Fruit fly (Drosophila melanogaster) whole organism, embryonic: ENCODE data around the gene CdGAPr.

Experiments
- CG10654 ChIP-seq: fragments of 200-800 bp; sonication (Bioruptor generic); optimal IDR thresholded peaks from 2 replicates; lab custom pipeline; 2016; ENCODE audit warnings: missing biosample characterization, missing genetic modification characterization
- CG18476 ChIP-seq: fragments of 200-800 bp; sonication (Bioruptor generic); optimal IDR thresholded peaks from 2 replicates; lab custom pipeline; 2016; ENCODE audit warnings: missing biosample characterization, mild to moderate bottlenecking, missing genetic modification characterization
- CG30020 ChIP-seq: fragments of 200-800 bp; optimal IDR thresholded peaks from 2 replicates; lab custom pipeline; 2019; ENCODE audit warnings: missing biosample characterization, mild to moderate bottlenecking, missing genetic modification characterization, moderate library complexity
- CG30403 ChIP-seq: fragments of 200-800 bp; sonication (Bioruptor generic); optimal IDR thresholded peaks from 3 replicates; lab custom pipeline; 2016; ENCODE audit warnings: missing biosample characterization, missing genetic modification characterization
- Camta ChIP-seq: fragments of 200-800 bp; sonication (Bioruptor generic); optimal IDR thresholded peaks from 2 replicates; lab custom pipeline; 2016; ENCODE audit warnings: missing biosample characterization, missing genetic modification characterization
- Hr78 ChIP-seq, 2 experiments: fragments of 200-800 bp in 1 of 2; fragments of >200 bp in 1 of 2; sonication (Bioruptor generic) in 1 of 2; optimal IDR thresholded peaks; 2 replicates each; lab custom pipeline; 2017 to 2019; ENCODE audit warnings: missing biosample characterization in 2 of 2, missing genetic modification characterization in 2 of 2, mild to moderate bottlenecking in 1 of 2, moderate library complexity in 1 of 2
- ci ChIP-seq: fragments of 200-800 bp; sonication (Bioruptor generic); IDR thresholded peaks from 3 replicates; pipeline ENCODE4 v1.3.6; 2022; ENCODE audit warnings: missing biosample characterization, missing genetic modification characterization
- nau ChIP-seq: fragments of 200-800 bp; sonication (Bioruptor generic); optimal IDR thresholded peaks from 3 replicates; lab custom pipeline; 2017; ENCODE audit warnings: missing biosample characterization, mild to moderate bottlenecking, missing genetic modification characterization, missing genetic modification reagents
- repo ChIP-seq: fragments of 200-800 bp; sonication (Bioruptor generic); optimal IDR thresholded peaks from 2 replicates; lab custom pipeline; 2016; ENCODE audit warnings: missing biosample characterization, missing genetic modification characterization

dm6 chr2L:19800703-19801102 is 9.0 kb upstream of the CdGAPr start:
- TF ChIP-seq repo (GFP tag; lab: Kevin White, UChicago) (no peak), CG30020 (tag; lab: Kevin White, UChicago) (no peak), nau (GFP tag; lab: Kevin White, UChicago) (no peak), Camta (GFP tag; lab: Kevin White, UChicago) (no peak), Hr78 (GFP tag; optimal IDR thresholded peaks at IDR 0.05; lab: Kevin White, UChicago) (no peak), ci (no peak), CG30403 (GFP tag; lab: Kevin White, UChicago) (no peak), CG10654 (GFP tag; lab: Kevin White, UChicago) (no peak), CG18476 (GFP tag; lab: Kevin White, UChicago) (no peak)
